Fruit fly (Drosophila melanogaster) Kc167 (cell line): ENCODE measurements around the gene CG8034.

Experiments
- h ChIP-seq: fragments of >200 bp; optimal IDR thresholded peaks from 3 replicates; lab custom pipeline; 2018; ENCODE audit warnings: missing external identifiers
- insv ChIP-seq: fragments of >200 bp; optimal IDR thresholded peaks from 3 replicates; lab custom pipeline; 2018; ENCODE audit warnings: missing external identifiers
- psq ChIP-seq: fragments of >200 bp; optimal IDR thresholded peaks from 2 replicates; lab custom pipeline; 2017; ENCODE audit warnings: missing external identifiers

DNA sequence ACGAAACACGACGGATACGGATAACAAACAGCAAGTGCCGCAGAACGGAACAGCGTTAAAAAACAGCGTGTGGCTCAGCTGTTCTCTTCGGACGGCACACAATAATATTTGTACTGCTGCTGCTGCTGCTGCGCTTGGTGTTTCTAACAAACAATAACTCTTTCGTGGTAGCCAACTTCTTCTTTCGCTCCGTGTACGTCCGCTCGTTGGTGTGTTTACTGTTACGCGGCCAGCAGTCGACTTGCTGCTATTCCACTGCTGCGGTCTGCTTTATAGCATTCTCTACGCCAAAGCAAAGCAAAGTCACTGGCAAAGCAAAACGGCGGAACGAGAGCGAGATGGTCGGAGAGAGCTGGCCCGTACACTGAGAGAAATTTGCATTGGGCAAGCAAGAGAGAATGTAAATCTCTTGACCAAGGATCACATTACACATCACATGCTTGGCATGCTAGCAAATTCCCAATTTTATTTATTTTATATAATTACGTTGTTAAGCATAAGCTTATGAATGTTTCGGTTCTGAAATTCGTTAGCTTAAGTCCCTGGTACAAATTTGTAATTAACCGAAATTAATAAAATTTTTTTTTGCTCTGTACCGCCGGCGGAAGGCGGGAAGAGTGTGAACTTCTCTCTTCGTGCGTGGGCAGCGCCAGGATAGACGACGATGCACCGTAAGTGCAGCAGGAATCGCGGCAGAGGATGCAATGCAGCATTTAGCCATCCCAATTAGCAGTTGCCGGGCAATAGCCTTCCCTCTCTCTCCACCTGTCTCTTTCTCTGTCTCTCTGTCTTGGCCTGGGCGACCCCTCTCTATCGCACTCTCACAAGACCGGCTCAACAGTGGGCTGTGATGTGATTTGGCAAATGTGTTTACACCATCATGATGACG is 24.1 kb upstream of the CG8034 start, which contains the start of gene out:
- TF ChIP-seq insv (lab: Kevin White, UChicago) = no peak
- TF ChIP-seq h (lab: Kevin White, UChicago) = no peak
- TF ChIP-seq psq = no peak
